Fruit fly (Drosophila melanogaster) whole organism, wandering third instar larva: ENCODE measurements around the gene Drak.

Source experiments
- Abd-B ChIP-seq: fragments of >200 bp; optimal IDR thresholded peaks from 2 replicates; lab custom pipeline; 2017; ENCODE audit warnings: missing biosample characterization, missing genetic modification characterization
- CG32264 ChIP-seq: fragments of 200-800 bp; sonication (Bioruptor generic); optimal IDR thresholded peaks from 2 replicates; lab custom pipeline; 2016; ENCODE audit warnings: missing biosample characterization, missing genetic modification characterization
- CG9705 ChIP-seq: fragments of 200-800 bp; sonication (Bioruptor generic); optimal IDR thresholded peaks from 2 replicates; lab custom pipeline; 2018; ENCODE audit warnings: missing biosample characterization, mild to moderate bottlenecking, missing genetic modification characterization
- CrebA ChIP-seq: fragments of 200-800 bp; sonication (Bioruptor generic); optimal IDR thresholded peaks from 2 replicates; lab custom pipeline; 2016; ENCODE audit warnings: missing biosample characterization, mild to moderate bottlenecking, missing genetic modification characterization, borderline replicate concordance
- Dfd ChIP-seq: fragments of >200 bp; optimal IDR thresholded peaks from 2 replicates; lab custom pipeline; 2017; ENCODE audit warnings: missing biosample characterization, missing genetic modification characterization
- Dif ChIP-seq: fragments of 200-275, 200-300 bp; sonication (Bioruptor generic); optimal IDR thresholded peaks from 2 replicates; lab custom pipeline; 2018; ENCODE audit warnings: missing biosample characterization, missing genetic modification characterization; ENCODE audit not compliant: partially characterized antibody
- GATAd ChIP-seq: sonication (Bioruptor generic); optimal IDR thresholded peaks from 2 replicates; lab custom pipeline; 2016; ENCODE audit warnings: missing biosample characterization, missing genetic modification characterization
- HLH106 ChIP-seq: fragments of 200-800 bp; optimal IDR thresholded peaks from 3 replicates; lab custom pipeline; 2019; ENCODE audit warnings: missing biosample characterization, mild to moderate bottlenecking, missing genetic modification characterization, moderate library complexity
- Hnf4 ChIP-seq: fragments of 200-800 bp; sonication (Bioruptor generic); optimal IDR thresholded peaks from 2 replicates; lab custom pipeline; 2016; ENCODE audit warnings: missing biosample characterization, mild to moderate bottlenecking, missing genetic modification characterization
- Hr78 ChIP-seq: fragments of >200 bp; optimal IDR thresholded peaks from 2 replicates; lab custom pipeline; 2017; ENCODE audit warnings: missing biosample characterization, missing genetic modification characterization
- Hr83 ChIP-seq: fragments of 200-300 bp; sonication (Bioruptor generic); optimal IDR thresholded peaks from 2 replicates; lab custom pipeline; 2016; ENCODE audit warnings: missing biosample characterization, mild to moderate bottlenecking, missing genetic modification characterization, moderate library complexity; ENCODE audit not compliant: poor library complexity, severe bottlenecking
- Jra ChIP-seq: sonication (Bioruptor generic); optimal IDR thresholded peaks from 2 replicates; lab custom pipeline; 2016; ENCODE audit warnings: missing biosample characterization, missing genetic modification characterization
- Mio ChIP-seq: sonication (Bioruptor generic); optimal IDR thresholded peaks from 2 replicates; lab custom pipeline; 2016; ENCODE audit warnings: missing biosample characterization, missing genetic modification characterization
- Myc ChIP-seq: fragments of >200 bp; optimal IDR thresholded peaks from 2 replicates; lab custom pipeline; 2017
- N ChIP-seq: fragments of >200 bp; optimal IDR thresholded peaks from 2 replicates; lab custom pipeline; 2018; ENCODE audit warnings: missing biosample characterization, missing external identifiers, missing genetic modification characterization
- OdsH ChIP-seq: fragments of 200-800 bp; sonication (Bioruptor generic); optimal IDR thresholded peaks from 2 replicates; lab custom pipeline; 2016; ENCODE audit warnings: missing biosample characterization, mild to moderate bottlenecking, missing genetic modification characterization
- Rel ChIP-seq, 2 experiments: fragments of 200-800 bp; sonication (Bioruptor generic) in 1 of 2; optimal IDR thresholded peaks; 2 replicates in 1 of 2; 3 replicates in 1 of 2; lab custom pipeline; 2016 to 2019; ENCODE audit warnings: mild to moderate bottlenecking in 2 of 2, missing biosample characterization in 2 of 2, missing genetic modification characterization in 2 of 2, moderate library complexity in 1 of 2
- Sp1 ChIP-seq: fragments of 200-800 bp; sonication (Bioruptor generic); optimal IDR thresholded peaks from 3 replicates; lab custom pipeline; 2019; ENCODE audit warnings: missing biosample characterization, mild to moderate bottlenecking, missing genetic modification characterization, moderate library complexity
- Vsx2 ChIP-seq: fragments of 200-300, 225-300 bp; sonication (Bioruptor generic); optimal IDR thresholded peaks from 2 replicates; lab custom pipeline; 2018; ENCODE audit warnings: missing biosample characterization, missing genetic modification characterization; ENCODE audit not compliant: partially characterized antibody
- br ChIP-seq: fragments of 200-800 bp; sonication (Bioruptor generic); optimal IDR thresholded peaks from 2 replicates; lab custom pipeline; 2016; ENCODE audit warnings: missing biosample characterization, missing genetic modification characterization
- brk ChIP-seq: fragments of 200-800 bp; sonication (Bioruptor generic); optimal IDR thresholded peaks from 2 replicates; lab custom pipeline; 2016; ENCODE audit warnings: missing biosample characterization, mild to moderate bottlenecking, missing genetic modification characterization
- dl ChIP-seq, 2 experiments: fragments of 175-275, 200-275 bp in 1 of 2; fragments of 200-275 bp in 1 of 2; sonication (Bioruptor generic); optimal IDR thresholded peaks; lab custom pipeline; 2018; ENCODE audit warnings: mild to moderate bottlenecking in 2 of 2, missing biosample characterization in 2 of 2, missing genetic modification characterization in 2 of 2, moderate library complexity in 2 of 2; ENCODE audit not compliant: partially characterized antibody in 2 of 2, insufficient read depth in 1 of 2
- dmrt93B ChIP-seq: fragments of 200-800 bp; sonication (Bioruptor generic); optimal IDR thresholded peaks from 2 replicates; lab custom pipeline; 2018; ENCODE audit warnings: missing biosample characterization, mild to moderate bottlenecking, missing genetic modification characterization
- ey ChIP-seq: fragments of 200-800 bp; sonication (Bioruptor generic); optimal IDR thresholded peaks from 2 replicates; lab custom pipeline; 2016; ENCODE audit warnings: missing biosample characterization, missing genetic modification characterization
- foxo ChIP-seq, 2 experiments: fragments of 200-800 bp; sonication (Bioruptor generic); optimal IDR thresholded peaks; 2 replicates in 1 of 2; 3 replicates in 1 of 2; lab custom pipeline; 2016 to 2017; ENCODE audit warnings: missing biosample characterization in 2 of 2, missing genetic modification characterization in 2 of 2
- fru ChIP-seq: fragments of 200-800 bp; sonication (Bioruptor generic); optimal IDR thresholded peaks from 3 replicates; lab custom pipeline; 2016; ENCODE audit warnings: missing biosample characterization, mild to moderate bottlenecking, missing genetic modification characterization
- h ChIP-seq: fragments of 200-800 bp; sonication (Bioruptor generic); optimal IDR thresholded peaks from 3 replicates; lab custom pipeline; 2016; ENCODE audit warnings: missing biosample characterization, mild to moderate bottlenecking, missing genetic modification characterization
- lola ChIP-seq: fragments of >200 bp; optimal IDR thresholded peaks from 2 replicates; lab custom pipeline; 2017; ENCODE audit warnings: missing biosample characterization, missing genetic modification characterization
- pan ChIP-seq: fragments of >200 bp; optimal IDR thresholded peaks from 2 replicates; lab custom pipeline; 2017
- psq ChIP-seq: fragments of 200-800 bp; sonication (Bioruptor generic); optimal IDR thresholded peaks from 3 replicates; lab custom pipeline; 2017; ENCODE audit warnings: missing biosample characterization, mild to moderate bottlenecking, missing genetic modification characterization, moderate library complexity
- rgr ChIP-seq: fragments of 200-800 bp; sonication (Bioruptor generic); optimal IDR thresholded peaks from 3 replicates; lab custom pipeline; 2016; ENCODE audit warnings: missing biosample characterization, mild to moderate bottlenecking, missing genetic modification characterization
- sage ChIP-seq: fragments of 200-800 bp; sonication (Bioruptor generic); optimal IDR thresholded peaks from 2 replicates; lab custom pipeline; 2016; ENCODE audit warnings: missing biosample characterization, mild to moderate bottlenecking, missing genetic modification characterization
- sv ChIP-seq: fragments of 200-800 bp; sonication (Bioruptor generic); optimal IDR thresholded peaks from 3 replicates; lab custom pipeline; 2016; ENCODE audit warnings: missing biosample characterization, missing genetic modification characterization
- tai ChIP-seq: sonication (Bioruptor generic); optimal IDR thresholded peaks from 2 replicates; lab custom pipeline; 2016; ENCODE audit warnings: missing biosample characterization, missing genetic modification characterization
- usp ChIP-seq: fragments of >200 bp; optimal IDR thresholded peaks from 2 replicates; lab custom pipeline; 2017; ENCODE audit warnings: missing biosample characterization, missing genetic modification characterization
- woc ChIP-seq: sonication (Bioruptor generic); optimal IDR thresholded peaks from 2 replicates; lab custom pipeline; 2016; ENCODE audit warnings: missing biosample characterization, mild to moderate bottlenecking, missing genetic modification characterization

Drak gene

DNA sequence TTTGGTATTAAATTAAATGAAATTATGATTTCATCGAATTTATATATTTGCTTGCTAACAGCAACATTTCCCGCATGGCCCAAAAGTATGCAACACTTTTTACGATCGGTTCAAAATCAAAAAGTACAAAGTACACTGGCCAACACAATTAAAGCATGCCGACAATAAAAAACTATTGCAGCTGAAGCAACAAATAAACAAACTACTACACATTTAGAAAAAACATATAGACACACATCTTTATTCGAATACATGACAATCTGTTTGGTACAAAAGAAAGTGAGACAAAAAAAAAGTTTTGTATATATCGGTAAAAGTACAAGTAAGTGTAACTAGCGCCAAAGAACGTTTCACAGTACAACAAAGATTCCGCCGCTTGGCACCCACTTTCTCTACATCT lies 62.1 kb downstream of the Drak start:
- TF ChIP-seq brk (GFP tag; lab: Kevin White, UChicago) (peak; percentile 18), OdsH (GFP tag; lab: Kevin White, UChicago) (no peak), Hnf4 (GFP tag; lab: Kevin White, UChicago) (peak; percentile 44), Hr78 (GFP tag; lab: Kevin White, UChicago) (no peak)

DNA sequence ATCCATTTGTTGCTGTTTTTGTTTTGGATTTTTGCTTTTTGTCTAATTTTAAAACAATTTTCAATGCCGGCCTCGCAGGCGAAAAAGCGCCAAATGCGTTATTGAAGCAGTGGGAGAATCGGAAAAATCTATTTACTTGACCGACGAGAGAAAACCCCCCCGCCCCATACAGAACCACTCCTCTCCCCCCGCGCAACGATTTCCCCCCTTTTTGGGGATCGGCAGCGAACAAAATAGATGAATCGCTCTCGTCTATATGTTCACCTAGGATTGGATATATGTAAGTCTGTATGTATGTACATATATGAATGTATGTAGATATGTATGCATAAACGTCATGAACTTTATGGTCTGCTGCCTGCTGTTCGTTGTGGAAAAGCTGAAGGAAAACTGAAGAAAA lies 63.8 kb downstream of the Drak start:
- TF ChIP-seq OdsH (GFP tag; lab: Kevin White, UChicago) (no peak), CG9705 (no peak), sage (GFP tag; lab: Kevin White, UChicago) (no peak), Myc (lab: Kevin White, UChicago) (no peak), pan (no peak)
- TF ChIP-seq, all 38 proteins: peak for 0

DNA sequence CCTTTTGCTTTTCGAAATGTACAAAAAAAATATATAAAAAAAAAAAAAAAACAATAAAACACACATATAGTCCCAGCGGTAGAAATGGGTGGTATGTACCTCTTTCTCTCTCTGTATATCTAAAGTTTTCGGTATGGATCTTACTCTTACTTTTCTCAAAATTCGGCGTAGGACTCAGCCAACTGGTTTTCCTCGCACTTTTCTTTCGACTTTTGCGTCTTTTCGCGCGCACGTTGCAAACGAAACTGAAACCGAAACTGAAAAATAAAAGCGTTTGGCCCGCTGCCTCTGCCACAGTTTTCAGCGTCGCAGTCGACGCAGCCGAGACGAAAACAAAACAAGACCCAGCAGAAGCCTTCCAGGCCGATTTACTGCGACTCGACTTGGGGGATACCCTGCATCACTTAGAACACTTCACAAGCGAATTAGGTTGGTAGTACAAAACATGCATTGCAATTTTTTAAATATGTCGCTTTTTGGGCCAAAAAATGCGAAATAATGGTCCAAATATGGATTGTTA lies 65.5 kb downstream of the Drak start, which contains the start of gene CG1572:
CG1572 (minus strand) TSS at position 266 of the 520 bp plus-strand sequence.
- TF ChIP-seq foxo (GFP tag; optimal IDR thresholded peaks at IDR 0.05; lab: Kevin White, UChicago) (peak in 1 of 2 experiments; percentile 31), dmrt93B (GFP tag; lab: Kevin White, UChicago) (no peak), woc (GFP tag; lab: Kevin White, UChicago) (peak; percentile 57), tai (GFP tag; lab: Kevin White, UChicago) (no peak), Abd-B (no peak), lola (GFP tag; lab: Kevin White, UChicago) (no peak), Hnf4 (GFP tag; lab: Kevin White, UChicago) (peak; percentile 19), CrebA (no peak), N (GFP tag; lab: Kevin White, UChicago) (no peak), Mio (GFP tag; lab: Kevin White, UChicago) (no peak), Hr83 (GFP tag; lab: Kevin White, UChicago) (peak; percentile 8), GATAd (GFP tag; lab: Kevin White, UChicago) (no peak), Hr78 (GFP tag; lab: Kevin White, UChicago) (no peak), rgr (peak; percentile 48), dl (GFP tag; optimal IDR thresholded peaks at IDR 0.05; lab: Kevin White, UChicago; ENCODE audit: insufficient read depth in 1 of 2, partially characterized antibody in 2 of 2) (no peak), Myc (lab: Kevin White, UChicago) (no peak), pan (peak; percentile 55), sage (GFP tag; lab: Kevin White, UChicago) (no peak), Dif (GFP tag; lab: Kevin White, UChicago) (no peak), Rel (GFP tag; optimal IDR thresholded peaks at IDR 0.05; lab: Kevin White, UChicago) (no peak), Rel (tag; optimal IDR thresholded peaks at IDR 0.05; lab: Kevin White, UChicago) (peak; percentile 37), psq (GFP tag; lab: Kevin White, UChicago) (peak; percentile 11), br (peak; percentile 10), fru (GFP tag; lab: Kevin White, UChicago) (peak; percentile 25), h (peak; percentile 49), sv (GFP tag; lab: Kevin White, UChicago) (no peak), CG9705 (no peak)

DNA sequence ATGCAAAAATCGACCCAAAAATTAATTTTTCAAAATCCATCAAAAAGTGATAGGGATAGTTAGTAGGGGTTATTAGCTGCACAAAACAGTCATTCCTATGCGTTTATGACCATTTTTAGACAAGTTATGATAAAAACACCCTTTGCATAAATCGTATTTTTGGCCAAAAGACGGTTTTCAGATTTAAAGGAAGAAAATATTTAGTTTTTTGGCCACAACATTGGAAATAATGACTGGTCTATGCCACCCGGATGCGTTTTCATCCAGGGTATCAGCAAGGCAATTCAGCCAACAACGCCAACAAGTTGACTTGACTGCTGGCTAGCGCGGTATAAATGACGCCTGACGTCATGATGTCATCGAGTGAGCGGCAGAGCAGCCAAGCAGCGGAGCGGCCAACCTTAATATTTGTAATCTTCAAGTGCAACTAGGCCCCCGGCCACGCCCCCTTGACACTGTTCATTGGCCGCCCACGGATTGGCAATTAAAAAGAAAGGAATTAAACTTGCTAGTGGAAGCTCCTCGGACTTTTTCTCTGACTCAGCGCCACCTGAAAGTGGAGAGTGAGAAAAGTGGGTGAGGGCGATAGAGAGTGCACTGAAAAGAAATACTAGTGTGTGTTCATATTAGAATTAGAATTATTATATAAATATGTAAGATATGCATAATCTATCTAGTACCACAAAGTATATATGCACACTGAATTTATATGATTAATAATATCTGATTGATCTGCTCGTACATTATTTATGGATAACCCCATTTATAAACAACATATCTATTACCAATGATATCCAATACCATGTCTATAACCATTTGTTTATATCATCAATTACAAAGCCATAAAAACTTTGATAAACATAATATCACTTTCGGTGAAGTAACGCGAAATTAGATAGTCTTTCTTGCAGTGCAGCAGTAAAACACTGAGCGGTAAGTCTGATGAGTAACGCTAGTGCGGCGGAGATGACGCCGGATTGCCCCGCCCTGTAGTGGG lies 67.1 kb downstream of the Drak start:
- TF ChIP-seq Myc (lab: Kevin White, UChicago) (no peak), woc (GFP tag; lab: Kevin White, UChicago) (no peak), OdsH (GFP tag; lab: Kevin White, UChicago) (peak; percentile 81), pan (no peak), CrebA (no peak), fru (GFP tag; lab: Kevin White, UChicago) (peak; percentile 72), Hr78 (GFP tag; lab: Kevin White, UChicago) (no peak), sv (GFP tag; lab: Kevin White, UChicago) (peak; percentile 54), Rel (GFP tag; optimal IDR thresholded peaks at IDR 0.05; lab: Kevin White, UChicago) (no peak), Rel (tag; optimal IDR thresholded peaks at IDR 0.05; lab: Kevin White, UChicago) (no peak), Sp1 (GFP tag; lab: Kevin White, UChicago) (peak; percentile 89), rgr (peak; percentile 84), CG32264 (GFP tag; lab: Kevin White, UChicago) (no peak), Jra (GFP tag; lab: Kevin White, UChicago) (no peak), HLH106 (tag; lab: Kevin White, UChicago) (peak; percentile 85), usp (no peak), Vsx2 (GFP tag; lab: Kevin White, UChicago) (no peak), brk (GFP tag; lab: Kevin White, UChicago) (no peak), N (GFP tag; lab: Kevin White, UChicago) (no peak), CG9705 (peak; percentile 45), dmrt93B (GFP tag; lab: Kevin White, UChicago) (peak; percentile 61), h (peak; percentile 78), Dfd (no peak), tai (GFP tag; lab: Kevin White, UChicago) (no peak), GATAd (GFP tag; lab: Kevin White, UChicago) (no peak), br (peak; percentile 53), Hnf4 (GFP tag; lab: Kevin White, UChicago) (no peak), foxo (GFP tag; optimal IDR thresholded peaks at IDR 0.05; lab: Kevin White, UChicago) (peak in 1 of 2 experiments; percentile 85), psq (GFP tag; lab: Kevin White, UChicago) (peak; percentile 79), ey (GFP tag; lab: Kevin White, UChicago) (peak; percentile 63)
